Fruit fly (Drosophila melanogaster): ENCODE measurements around the gene CG11927.

The CG11927 gene

DNA sequence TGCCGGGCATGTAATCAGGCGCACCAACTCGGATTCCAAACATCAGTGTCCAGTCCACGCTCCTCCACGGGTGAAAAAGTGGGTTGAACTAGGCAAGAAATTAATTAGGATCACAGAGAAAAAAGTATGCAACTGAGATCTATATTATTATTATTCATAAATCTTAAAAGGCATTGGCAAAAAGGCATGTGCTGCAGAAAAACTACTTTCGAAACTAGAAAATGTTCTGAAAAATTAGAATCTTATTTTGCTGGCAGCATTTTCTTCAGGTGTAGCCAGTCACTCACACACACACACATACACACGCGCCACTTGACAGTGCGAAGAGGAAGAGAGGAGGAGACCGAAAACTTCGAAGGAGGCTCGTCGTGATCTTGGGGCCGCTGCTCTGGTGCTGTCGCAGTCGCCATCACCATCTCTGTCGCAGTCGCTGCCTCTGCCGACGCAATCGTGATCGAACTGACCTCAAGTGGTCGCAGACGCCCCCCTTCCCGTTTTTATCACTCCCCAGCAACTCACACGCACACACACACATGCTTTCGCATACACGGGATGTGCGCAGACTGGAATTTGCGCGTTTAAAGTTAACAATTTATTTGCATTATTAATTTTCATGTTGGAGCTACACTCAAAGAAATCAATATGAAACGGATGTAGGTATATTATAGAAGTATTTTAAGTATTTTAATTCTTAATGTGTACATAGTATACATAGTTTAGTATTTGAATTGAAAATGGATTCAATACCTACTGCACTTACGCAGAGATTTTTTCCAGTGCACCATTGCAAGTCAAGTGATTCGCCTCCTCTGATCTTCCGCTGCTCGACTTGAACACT lies 40.0 kb downstream of the CG11927 start (continued):
- TF ChIP-seq HmgZ (tag; optimal IDR thresholded peaks at IDR 0.05) (no peak), GATAe (GFP tag; conservative IDR thresholded peaks at IDR 0.05) (peak; percentile 28; the same call in 1 of the 2 replicates), twi (tag; optimal IDR thresholded peaks at IDR 0.05) (peak; percentile 35), gce (GFP tag; IDR thresholded peaks at IDR 0.05) (peak; percentile 41; the same call in 1 of the 3 replicates), CoRest (tag; optimal IDR thresholded peaks at IDR 0.05) (peak; percentile 41), Atf-2 (GFP tag; optimal IDR thresholded peaks at IDR 0.05) (peak; percentile 7), fd64A (GFP tag; optimal IDR thresholded peaks at IDR 0.05) (no peak), CG10274 (GFP tag; optimal IDR thresholded peaks at IDR 0.05) (peak; percentile 14), otp (GFP tag; IDR thresholded peaks at IDR 0.05) (no peak; the same call in 2 of the 3 replicates), CG10565 (GFP tag; optimal IDR thresholded peaks at IDR 0.05) (no peak), pfk (GFP tag; optimal IDR thresholded peaks at IDR 0.05) (no peak), btn (GFP tag; optimal IDR thresholded peaks at IDR 0.05) (no peak), HHEX (GFP tag; optimal IDR thresholded peaks at IDR 0.05) (peak; percentile 4), oc (tag; optimal IDR thresholded peaks at IDR 0.05) (no peak), Elba2 (GFP tag; optimal IDR thresholded peaks at IDR 0.05) (no peak), cad (GFP tag; optimal IDR thresholded peaks at IDR 0.05) (no peak), zen (tag; optimal IDR thresholded peaks at IDR 0.05) (peak; percentile 31), CG4282 (GFP tag; optimal IDR thresholded peaks at IDR 0.05) (no peak), kay (GFP tag; optimal IDR thresholded peaks at IDR 0.05) (no peak), gsb-n (tag; optimal IDR thresholded peaks at IDR 0.05) (peak; percentile 41), CHES-1-like (GFP tag; optimal IDR thresholded peaks at IDR 0.05) (no peak), Taf1 (GFP tag; IDR thresholded peaks at IDR 0.05) (peak; percentile 47; the same call in 1 of the 2 replicates), Trl (optimal IDR thresholded peaks at IDR 0.05) (no peak), Trl (GFP tag; optimal IDR thresholded peaks at IDR 0.05) (peak; percentile 27), CG6654 (GFP tag; optimal IDR thresholded peaks at IDR 0.05) (no peak), Vsx1 (GFP tag; optimal IDR thresholded peaks at IDR 0.05) (peak; percentile 6), Fer3 (tag; optimal IDR thresholded peaks at IDR 0.05) (peak; percentile 62), D19B (GFP tag; optimal IDR thresholded peaks at IDR 0.05) (peak; percentile 18), Mes4 (GFP tag; optimal IDR thresholded peaks at IDR 0.05) (no peak), Ravus (GFP tag; IDR thresholded peaks at IDR 0.05) (peak; percentile 27; the same call in 1 of the 2 replicates), inv (GFP tag; IDR thresholded peaks at IDR 0.05; ENCODE audit: partially characterized antibody) (no peak), dpn (GFP tag; optimal IDR thresholded peaks at IDR 0.05) (peak in 1 of 2 experiments; percentile 41), Hand (GFP tag; optimal IDR thresholded peaks at IDR 0.05) (no peak), CG34422 (GFP tag; IDR thresholded peaks at IDR 0.05) (peak; percentile 59), ara (GFP tag; IDR thresholded peaks at IDR 0.05) (peak; percentile 64), Pdp1 (GFP tag; optimal IDR thresholded peaks at IDR 0.05) (peak; percentile 0 to 23), Adf1 (GFP tag; IDR thresholded peaks at IDR 0.05) (peak; percentile 94), CG42726 (GFP tag; IDR thresholded peaks at IDR 0.05; ENCODE audit: partially characterized antibody) (no peak), CG31441 (GFP tag; IDR thresholded peaks at IDR 0.05) (peak; percentile 52), Hr51 (GFP tag; optimal IDR thresholded peaks at IDR 0.05) (peak in 1 of 2 experiments; percentile 72), aop (GFP tag; IDR thresholded peaks at IDR 0.05) (no peak), Max (GFP tag; optimal IDR thresholded peaks at IDR 0.05) (no peak), CG10267 (tag; optimal IDR thresholded peaks at IDR 0.05) (peak; percentile 15), CG10209 (GFP tag; optimal IDR thresholded peaks at IDR 0.05) (peak; percentile 36), az2 (GFP tag; optimal IDR thresholded peaks at IDR 0.05) (peak; percentile 56), Ptx1 (GFP tag; IDR thresholded peaks at IDR 0.05) (peak; percentile 80), CG2199 (GFP tag; IDR thresholded peaks at IDR 0.05) (peak; percentile 36; the same call in 1 of the 3 replicates), Xbp1 (GFP tag; optimal IDR thresholded peaks at IDR 0.05) (peak; percentile 56), pzg (GFP tag; optimal IDR thresholded peaks at IDR 0.05) (no peak)
